Fruit fly (Drosophila melanogaster): ENCODE measurements around the gene CG7031.

Gene CG7031

DNA sequence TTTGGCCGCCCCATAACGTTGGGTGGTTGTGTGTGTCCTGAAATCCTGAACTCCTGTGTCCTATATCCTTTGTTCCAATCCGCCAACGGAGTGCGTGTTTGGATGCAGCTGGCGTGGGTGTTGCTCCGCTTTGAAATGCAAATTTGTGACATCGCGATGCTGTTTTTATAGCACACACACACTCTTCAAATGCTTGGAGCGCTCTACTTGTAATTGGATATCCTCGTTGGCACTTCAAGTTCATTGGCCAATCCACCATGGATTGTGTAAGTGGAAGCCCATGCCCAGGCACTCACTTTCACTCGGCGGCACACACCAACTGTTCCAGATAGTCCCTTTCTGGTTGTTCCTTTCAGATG lies 12.0 kb downstream of the CG7031 start, which contains the start of gene CG13840:
Gene CG13840 (minus strand): TSS at position 101 of the 359 bp plus-strand sequence.
- TF ChIP-seq Ets65A (GFP tag) (peak; percentile 31), CG10979 (tag; optimal IDR thresholded peaks at IDR 0.05) (no peak)

DNA sequence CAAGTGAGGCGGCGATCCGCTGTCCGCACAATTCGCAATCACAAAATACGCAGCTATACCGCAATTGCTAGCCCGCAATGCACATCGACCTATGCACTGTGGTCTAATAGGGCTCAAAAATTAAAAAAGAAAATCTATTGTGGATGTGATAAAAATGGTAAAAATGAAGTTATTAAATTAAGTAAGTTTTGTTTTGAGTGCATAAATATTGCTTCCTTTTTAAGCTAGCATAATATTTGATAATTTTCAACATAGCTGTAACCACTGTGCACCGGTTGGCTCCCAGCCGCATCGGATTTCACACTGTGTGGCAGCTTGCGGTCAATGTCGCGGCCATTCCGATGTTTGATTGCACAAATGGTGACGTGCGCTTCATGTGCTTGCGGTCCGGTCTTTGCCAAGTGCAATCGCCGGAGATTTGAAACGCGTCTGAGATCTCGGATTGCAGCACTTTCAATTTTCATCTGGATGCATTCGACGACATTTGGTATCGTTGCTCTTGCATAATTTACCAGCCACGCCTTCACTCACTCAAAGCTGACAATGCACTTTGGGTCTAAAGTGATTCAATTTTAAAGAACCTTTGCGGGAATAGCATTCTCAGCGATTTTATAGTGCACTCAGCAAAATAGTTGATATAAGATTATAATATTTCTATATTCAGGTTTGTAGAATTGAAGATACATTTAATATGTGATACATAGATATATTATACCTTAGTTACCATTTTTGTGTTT lies 12.5 kb downstream of the CG7031 start:
- peak; percentile 37; the same call in 1 of the 2 replicates for TF ChIP-seq sisA (GFP tag; IDR thresholded peaks at IDR 0.05)
- 0 out of 2 replicates have a peak, but pooled peaks have one; percentile 20 for TF ChIP-seq CG11696 (GFP tag; IDR thresholded peaks at IDR 0.05)
- 0 out of 3 replicates have a peak, but pooled peaks have one; percentile 22 for TF ChIP-seq ci (GFP tag; IDR thresholded peaks at IDR 0.05)
- TF ChIP-seq ranshi (GFP tag; IDR thresholded peaks at IDR 0.05) = peak; percentile 25; the same call in 1 of the 2 replicates
- peak; percentile 18; the same call in 1 of the 2 replicates for TF ChIP-seq sob (GFP tag; IDR thresholded peaks at IDR 0.05)
- TF ChIP-seq CG10979 (tag; optimal IDR thresholded peaks at IDR 0.05) = no peak
- TF ChIP-seq prd (optimal IDR thresholded peaks at IDR 0.05) = no peak
- peak; percentile 84 for TF ChIP-seq prd (GFP tag; IDR thresholded peaks at IDR 0.05)
- TF ChIP-seq gem (tag; optimal IDR thresholded peaks at IDR 0.05) = peak; percentile 49
- TF ChIP-seq CG9727 (GFP tag; optimal IDR thresholded peaks at IDR 0.05) = peak; percentile 20
- peak; percentile 54 for TF ChIP-seq CG6689 (GFP tag; IDR thresholded peaks at IDR 0.05)
- TF ChIP-seq Rfx (GFP tag; IDR thresholded peaks at IDR 0.05) = no peak
- TF ChIP-seq hb (GFP tag; IDR thresholded peaks at IDR 0.05; ENCODE audit: partially characterized antibody) = no peak
- peak; percentile 15 for TF ChIP-seq CG4820 (GFP tag; optimal IDR thresholded peaks at IDR 0.05)
- TF ChIP-seq p53 (GFP tag; optimal IDR thresholded peaks at IDR 0.05) = no peak
- no peak for TF ChIP-seq slou (GFP tag; optimal IDR thresholded peaks at IDR 0.05)
- TF ChIP-seq CG8765 (GFP tag; IDR thresholded peaks at IDR 0.05) = peak; percentile 62
- peak; percentile 13; the same call in 1 of the 2 replicates for TF ChIP-seq H2.0 (GFP tag; IDR thresholded peaks at IDR 0.05)
- no peak for TF ChIP-seq croc (GFP tag; conservative IDR thresholded peaks at IDR 0.05)
- TF ChIP-seq lmd (GFP tag; IDR thresholded peaks at IDR 0.05) = peak; percentile 31; the same call in 1 of the 2 replicates
- TF ChIP-seq CG31441 (GFP tag; IDR thresholded peaks at IDR 0.05) = 0 out of 2 replicates have a peak, but pooled peaks have one; percentile 18
- no peak for TF ChIP-seq CG18599 (GFP tag; optimal IDR thresholded peaks at IDR 0.05)
- TF ChIP-seq tgo (GFP tag; IDR thresholded peaks at IDR 0.05) = peak; percentile 41; the same call in 1 of the 3 replicates
- TF ChIP-seq insv (GFP tag; optimal IDR thresholded peaks at IDR 0.05) = no peak
- TF ChIP-seq Sox102F (GFP tag; optimal IDR thresholded peaks at IDR 0.05) = peak; percentile 13
- peak; percentile 33 for TF ChIP-seq unpg (GFP tag; optimal IDR thresholded peaks at IDR 0.05)
- TF ChIP-seq nmo (GFP tag; optimal IDR thresholded peaks at IDR 0.05) = peak; percentile 34
- peak; percentile 66 for TF ChIP-seq vvl (GFP tag; IDR thresholded peaks at IDR 0.05)
- no peak for TF ChIP-seq lov (optimal IDR thresholded peaks at IDR 0.05)
- 0 out of 3 replicates have a peak, but pooled peaks have one; percentile 21 for TF ChIP-seq lov (GFP tag; IDR thresholded peaks at IDR 0.05)
- TF ChIP-seq CG10959 (GFP tag; IDR thresholded peaks at IDR 0.05) = peak; percentile 53
- TF ChIP-seq Aef1 (GFP tag; IDR thresholded peaks at IDR 0.05) = no peak; the same call in 2 of the 3 replicates
- 0 out of 2 replicates have a peak, but pooled peaks have one; percentile 12 for TF ChIP-seq Ptx1 (GFP tag; IDR thresholded peaks at IDR 0.05)
- TF ChIP-seq HLH3B (GFP tag; IDR thresholded peaks at IDR 0.05) = 0 out of 2 replicates have a peak, but pooled peaks have one; percentile 46
- peak; percentile 66; the same call in 2 of the 3 replicates for TF ChIP-seq zfh1 (GFP tag; IDR thresholded peaks at IDR 0.05)
- peak; percentile 46 for TF ChIP-seq Blimp-1 (GFP tag; optimal IDR thresholded peaks at IDR 0.05)
- peak; percentile 38; the same call in 1 of the 2 replicates for TF ChIP-seq peb (GFP tag; IDR thresholded peaks at IDR 0.05)
- TF ChIP-seq CG7357 (GFP tag; IDR thresholded peaks at IDR 0.05) = peak; percentile 8; the same call in 1 of the 3 replicates
- TF ChIP-seq pan (optimal IDR thresholded peaks at IDR 0.05) = no peak
- peak in 1 of 2 experiments; percentile 46 for TF ChIP-seq pan (GFP tag; optimal IDR thresholded peaks at IDR 0.05 in 1 of 2, IDR thresholded peaks at IDR 0.05 in 1 of 2)
- peak; percentile 65 for TF ChIP-seq CG4404 (GFP tag; IDR thresholded peaks at IDR 0.05)
- TF ChIP-seq CG10366 (GFP tag; IDR thresholded peaks at IDR 0.05) = peak; percentile 35; the same call in 1 of the 2 replicates
- TF ChIP-seq dmrt99B (tag; optimal IDR thresholded peaks at IDR 0.05) = peak; percentile 26
- no peak for TF ChIP-seq fd3F (GFP tag; optimal IDR thresholded peaks at IDR 0.05)
- peak; percentile 82 for TF ChIP-seq sens (GFP tag)
- peak; percentile 0 for TF ChIP-seq chn (GFP tag; optimal IDR thresholded peaks at IDR 0.05)
- 0 out of 3 replicates have a peak, but pooled peaks have one; percentile 28 for TF ChIP-seq ken (GFP tag; IDR thresholded peaks at IDR 0.05)
